Fruit fly (Drosophila melanogaster): Measurements from ENCODE around the gene Hsp67Bc.

- TF ChIP-seq Vsx2 (GFP tag; optimal IDR thresholded peaks at IDR 0.05; ENCODE audit: partially characterized antibody) (no peak), dmrt93B (GFP tag; optimal IDR thresholded peaks at IDR 0.05) (no peak), Jra (GFP tag; optimal IDR thresholded peaks at IDR 0.05) (no peak), Abd-B (GFP tag; optimal IDR thresholded peaks at IDR 0.05) (no peak), sv (GFP tag; optimal IDR thresholded peaks at IDR 0.05) (no peak), pan (optimal IDR thresholded peaks at IDR 0.05) (no peak), Rel (GFP tag; optimal IDR thresholded peaks at IDR 0.05) (no peak), Rel (tag; optimal IDR thresholded peaks at IDR 0.05) (no peak), HLH106 (tag; optimal IDR thresholded peaks at IDR 0.05) (no peak), dsf (GFP tag; optimal IDR thresholded peaks at IDR 0.05; ENCODE audit: borderline replicate concordance) (no peak), br (GFP tag; optimal IDR thresholded peaks at IDR 0.05) (no peak), dl (GFP tag; optimal IDR thresholded peaks at IDR 0.05; ENCODE audit: insufficient read depth in 1 of 2, partially characterized antibody in 2 of 2) (no peak), Hr78 (GFP tag; optimal IDR thresholded peaks at IDR 0.05) (no peak)
These were observed 27.1 kb downstream of the Hsp67Bc start for dm6 chr3L:9345157-9345556.
